Worm (Caenorhabditis elegans) whole organism, young adult: ENCODE results near the gene nhr-19.

ENCODE experiments used
- B0261.1 ChIP-seq: sonication (generic microtip); optimal IDR thresholded peaks from 2 replicates; lab custom pipeline; 2016; ENCODE audit warnings: mild to moderate bottlenecking, missing genetic modification characterization, moderate library complexity, missing compliant biosample characterization
- C17E4.6 ChIP-seq: fragments of 200-800 bp; sonication (Bioruptor generic); IDR thresholded peaks from 2 replicates; pipeline ENCODE4 v1.3.6; 2022; ENCODE audit warnings: missing genetic modification reagents, missing genetic modification characterization, missing compliant biosample characterization
- F22D6.2 ChIP-seq: sonication (generic microtip); optimal IDR thresholded peaks from 2 replicates; lab custom pipeline; 2016; ENCODE audit warnings: mild to moderate bottlenecking, missing genetic modification characterization, missing compliant biosample characterization
- K11D2.4 ChIP-seq: fragments of 200-800 bp; sonication (Bioruptor generic); IDR thresholded peaks from 2 replicates; pipeline ENCODE4 v1.3.6; 2022; ENCODE audit warnings: missing genetic modification reagents, missing genetic modification characterization, missing compliant biosample characterization
- Y53G8AR.9 ChIP-seq: fragments of 200-800 bp; sonication (Bioruptor generic); conservative IDR thresholded peaks from 2 replicates; pipeline ENCODE4 v1.3.6; 2022; ENCODE audit warnings: missing genetic modification reagents, missing genetic modification characterization, missing compliant biosample characterization
- ZK185.1 ChIP-seq: sonication (generic microtip); optimal IDR thresholded peaks from 2 replicates; lab custom pipeline; 2016; ENCODE audit warnings: mild to moderate bottlenecking, missing genetic modification characterization, missing compliant biosample characterization; ENCODE audit not compliant: poor library complexity, severe bottlenecking
- ama-1 ChIP-seq, 3 experiments: fragments of 150-350 bp in 1 of 3; sonication (generic microtip) in 2 of 3; optimal IDR thresholded peaks; 2 replicates each; lab custom pipeline; 2014 to 2018; ENCODE audit warnings: missing biosample characterization in 2 of 3, missing genetic modification characterization in 2 of 3, missing genetic modification reagents in 2 of 3
- atf-7 ChIP-seq: sonication (generic microtip); optimal IDR thresholded peaks from 2 replicates; lab custom pipeline; 2017; ENCODE audit warnings: mild to moderate bottlenecking, missing genetic modification characterization, missing compliant biosample characterization
- athp-1 ChIP-seq: sonication (generic microtip); optimal IDR thresholded peaks from 2 replicates; lab custom pipeline; 2017; ENCODE audit warnings: mild to moderate bottlenecking, missing genetic modification characterization, missing compliant biosample characterization
- attf-3 ChIP-seq: fragments of 200-800 bp; sonication (Bioruptor generic); conservative IDR thresholded peaks from 2 replicates; pipeline ENCODE4 v1.3.6; 2022; ENCODE audit warnings: missing genetic modification reagents, missing genetic modification characterization, missing compliant biosample characterization
- cebp-1 ChIP-seq, 2 experiments: fragments of 200-800 bp in 1 of 2; sonication (Bioruptor generic) in 1 of 2; sonication (generic microtip) in 1 of 2; IDR thresholded peaks in 1 of 2; optimal IDR thresholded peaks in 1 of 2; 2 replicates each; pipeline versions ENCODE4 v1.3.6 to Lab custom; 2017 to 2022; ENCODE audit warnings: missing compliant biosample characterization in 2 of 2, missing genetic modification characterization in 2 of 2, mild to moderate bottlenecking in 1 of 2, missing genetic modification reagents in 1 of 2, moderate library complexity in 1 of 2
- cebp-2 ChIP-seq: fragments of 200-800 bp; sonication (Bioruptor generic); IDR thresholded peaks from 2 replicates; pipeline ENCODE4 v1.3.6; 2022; ENCODE audit warnings: missing genetic modification characterization, missing compliant biosample characterization
- ceh-27 ChIP-seq: fragments of 200-800 bp; sonication (Bioruptor generic); optimal IDR thresholded peaks from 2 replicates; lab custom pipeline; 2018; ENCODE audit warnings: mild to moderate bottlenecking, missing genetic modification characterization, moderate library complexity, missing compliant biosample characterization
- ceh-79 ChIP-seq: sonication (generic microtip); optimal IDR thresholded peaks from 2 replicates; lab custom pipeline; 2017; ENCODE audit warnings: mild to moderate bottlenecking, missing genetic modification characterization, missing compliant biosample characterization
- chd-7 ChIP-seq: sonication (generic microtip); optimal IDR thresholded peaks from 2 replicates; lab custom pipeline; 2016; ENCODE audit warnings: mild to moderate bottlenecking, missing genetic modification characterization, moderate library complexity, missing compliant biosample characterization
- dox-1 ChIP-seq: fragments of 200-800 bp; sonication (Bioruptor generic); IDR thresholded peaks from 2 replicates; pipeline ENCODE4 v1.3.6; 2022; ENCODE audit warnings: missing genetic modification reagents, missing genetic modification characterization, missing compliant biosample characterization
- egl-44 ChIP-seq: fragments of 200-800 bp; sonication (Bioruptor generic); IDR thresholded peaks from 2 replicates; pipeline ENCODE4 v1.3.6; 2022; ENCODE audit warnings: missing genetic modification reagents, missing genetic modification characterization, missing compliant biosample characterization
- ets-4 ChIP-seq: fragments of 200-800 bp; sonication (Bioruptor generic); optimal IDR thresholded peaks from 2 replicates; lab custom pipeline; 2018; ENCODE audit warnings: mild to moderate bottlenecking, missing genetic modification characterization, missing compliant biosample characterization
- hlh-26 ChIP-seq: fragments of 200-800 bp; sonication (Bioruptor generic); conservative IDR thresholded peaks from 2 replicates; pipeline ENCODE4 v1.3.6; 2022; ENCODE audit warnings: missing genetic modification reagents, missing genetic modification characterization, missing compliant biosample characterization
- hmg-1.2 ChIP-seq: fragments of 200-800 bp; sonication (Bioruptor generic); IDR thresholded peaks from 2 replicates; pipeline ENCODE4 v1.3.6; 2022; ENCODE audit warnings: missing genetic modification reagents, missing genetic modification characterization, missing compliant biosample characterization
- let-607 ChIP-seq, 2 experiments: fragments of 200-800 bp in 1 of 2; sonication (Bioruptor generic) in 1 of 2; sonication (generic microtip) in 1 of 2; optimal IDR thresholded peaks; 2 replicates each; lab custom pipeline; 2016 to 2018; ENCODE audit warnings: mild to moderate bottlenecking in 2 of 2, missing compliant biosample characterization in 2 of 2, missing genetic modification characterization in 2 of 2, moderate library complexity in 2 of 2, missing genotype in 1 of 2
- lin-35 ChIP-seq, 3 experiments: fragments of 150-350 bp in 2 of 3; sonication (generic microtip) in 1 of 3; optimal IDR thresholded peaks; 2 replicates each; lab custom pipeline; 2014 to 2018; ENCODE audit warnings: missing biosample characterization in 3 of 3, missing genetic modification characterization in 3 of 3, missing genetic modification reagents in 3 of 3
- lin-40 ChIP-seq: sonication (generic microtip); optimal IDR thresholded peaks from 2 replicates; lab custom pipeline; 2016; ENCODE audit warnings: missing genetic modification characterization, mild to moderate bottlenecking, missing compliant biosample characterization, missing genotype, missing genetic modification reagents
- lin-54 ChIP-seq: fragments of 200-800 bp; sonication (Bioruptor generic); optimal IDR thresholded peaks from 2 replicates; lab custom pipeline; 2018; ENCODE audit warnings: mild to moderate bottlenecking, missing genetic modification characterization, missing compliant biosample characterization
- lsl-1 ChIP-seq: fragments of 200-800 bp; sonication (Bioruptor generic); optimal IDR thresholded peaks from 2 replicates; lab custom pipeline; 2018; ENCODE audit warnings: mild to moderate bottlenecking, missing genetic modification characterization, moderate library complexity, missing compliant biosample characterization
- madf-3 ChIP-seq: fragments of 200-800 bp; sonication (Bioruptor generic); IDR thresholded peaks from 2 replicates; pipeline ENCODE4 v1.3.6; 2022; ENCODE audit warnings: missing genetic modification reagents, missing genetic modification characterization, missing compliant biosample characterization
- madf-6 ChIP-seq: fragments of 200-800 bp; sonication (Bioruptor generic); IDR thresholded peaks from 2 replicates; pipeline ENCODE4 v1.3.6; 2022; ENCODE audit warnings: missing genetic modification reagents, missing genetic modification characterization, missing compliant biosample characterization
- nfyb-1 ChIP-seq: fragments of 200-800 bp; sonication (Bioruptor generic); IDR thresholded peaks from 2 replicates; pipeline ENCODE4 v1.3.6; 2022; ENCODE audit warnings: missing genetic modification reagents, missing genetic modification characterization, missing compliant biosample characterization
- nhr-27 ChIP-seq: fragments of 200-800 bp; sonication (Bioruptor generic); optimal IDR thresholded peaks from 2 replicates; lab custom pipeline; 2018; ENCODE audit warnings: mild to moderate bottlenecking, missing genetic modification characterization, moderate library complexity, missing compliant biosample characterization
- nhr-80 ChIP-seq: sonication (generic microtip); optimal IDR thresholded peaks from 2 replicates; lab custom pipeline; 2016; ENCODE audit warnings: missing genetic modification characterization, missing compliant biosample characterization
- repo-1 ChIP-seq: sonication (generic microtip); optimal IDR thresholded peaks from 2 replicates; lab custom pipeline; 2017; ENCODE audit warnings: mild to moderate bottlenecking, missing genetic modification characterization, missing compliant biosample characterization
- rpc-1 ChIP-seq, 2 experiments: fragments of 150-350 bp in 1 of 2; sonication (generic microtip) in 1 of 2; optimal IDR thresholded peaks; 2 replicates each; lab custom pipeline; 2014 to 2018; ENCODE audit warnings: missing biosample characterization in 1 of 2, missing genetic modification characterization in 1 of 2, missing genetic modification reagents in 1 of 2, missing genotype in 1 of 2
- sdz-38 ChIP-seq: sonication (generic microtip); optimal IDR thresholded peaks from 2 replicates; lab custom pipeline; 2016; ENCODE audit warnings: missing genotype, missing genetic modification characterization, missing compliant biosample characterization
- somi-1 ChIP-seq: fragments of 200-800 bp; sonication (Bioruptor generic); optimal IDR thresholded peaks from 2 replicates; lab custom pipeline; 2018; ENCODE audit warnings: mild to moderate bottlenecking, missing genetic modification characterization, missing compliant biosample characterization
- sptf-2 ChIP-seq: fragments of 200-800 bp; sonication (Bioruptor generic); optimal IDR thresholded peaks from 2 replicates; lab custom pipeline; 2018; ENCODE audit warnings: mild to moderate bottlenecking, missing genetic modification characterization, missing compliant biosample characterization
- tbp1 ChIP-seq: fragments of 200-800 bp; sonication (Bioruptor generic); optimal IDR thresholded peaks from 2 replicates; lab custom pipeline; 2018; ENCODE audit warnings: mild to moderate bottlenecking, missing genetic modification characterization, missing compliant biosample characterization
- xnd-1 ChIP-seq: sonication (generic microtip); optimal IDR thresholded peaks from 2 replicates; lab custom pipeline; 2016; ENCODE audit warnings: missing genotype, missing genetic modification reagents, missing genetic modification characterization, missing compliant biosample characterization
- ztf-22 ChIP-seq: fragments of 200-800 bp; sonication (Bioruptor generic); optimal IDR thresholded peaks from 2 replicates; lab custom pipeline; 2018; ENCODE audit warnings: mild to moderate bottlenecking, missing genetic modification characterization, moderate library complexity, missing compliant biosample characterization
- ztf-26 ChIP-seq: sonication (generic microtip); optimal IDR thresholded peaks from 2 replicates; lab custom pipeline; 2017; ENCODE audit warnings: missing genetic modification characterization, missing compliant biosample characterization

Gene nhr-19

ce11 chrII:9601069-9601468 lies 4.3 kb downstream of the nhr-19 start:
- TF ChIP-seq Y53G8AR.9 (GFP tag; lab: Robert Waterston, UW) (0 out of 2 replicates have a peak, but pooled peaks have one; percentile 23), atf-7 (tag; lab: Kevin White, UChicago) (peak; percentile 43), tbp1 (GFP tag; lab: Kevin White, UChicago) (peak; percentile 29), somi-1 (GFP tag; lab: Kevin White, UChicago) (peak; percentile 64), lin-35 (GFP tag; optimal IDR thresholded peaks at IDR 0.05; lab: Kevin White, UChicago) (peak in 1 of 3 experiments; percentile 11), ceh-27 (GFP tag; lab: Kevin White, UChicago) (no peak), let-607 (tag; optimal IDR thresholded peaks at IDR 0.05; lab: Kevin White, UChicago) (peak; percentile 74 to 83), sptf-2 (no peak), cebp-1 (GFP tag; IDR thresholded peaks at IDR 0.05; lab: Robert Waterston, UW) (no peak), cebp-1 (tag; optimal IDR thresholded peaks at IDR 0.05; lab: Kevin White, UChicago) (peak; percentile 33), F22D6.2 (tag; lab: Kevin White, UChicago) (peak; percentile 59), ets-4 (GFP tag; lab: Kevin White, UChicago) (peak; percentile 17), ztf-22 (GFP tag; lab: Kevin White, UChicago) (peak; percentile 26), ztf-26 (tag; lab: Kevin White, UChicago) (peak; percentile 50), dox-1 (0 out of 2 replicates have a peak, but pooled peaks have one; percentile 21), nhr-27 (tag; lab: Kevin White, UChicago) (no peak), hlh-26 (GFP tag; lab: Robert Waterston, UW) (no peak), chd-7 (tag; lab: Kevin White, UChicago) (peak; percentile 49), hmg-1.2 (GFP tag; lab: Robert Waterston, UW) (0 out of 2 replicates have a peak, but pooled peaks have one; percentile 15), ceh-79 (tag; lab: Kevin White, UChicago) (no peak), ama-1 (optimal IDR thresholded peaks at IDR 0.05; lab: Kevin White, UChicago) (peak; percentile 84), ama-1 (GFP tag; optimal IDR thresholded peaks at IDR 0.05; lab: Kevin White, UChicago) (no peak), C17E4.6 (GFP tag; lab: Robert Waterston, UW) (no peak), lin-54 (peak; percentile 9), egl-44 (GFP tag; lab: Robert Waterston, UW) (0 out of 2 replicates have a peak, but pooled peaks have one; percentile 42), nhr-80 (tag; lab: Kevin White, UChicago) (peak; percentile 83), cebp-2 (no peak), lin-40 (peak; percentile 58)

- no peak; the same call in 1 of the 2 replicates for TF ChIP-seq Y53G8AR.9 (GFP tag; lab: Robert Waterston, UW)
- TF ChIP-seq nhr-80 (tag; lab: Kevin White, UChicago) = peak; percentile 34
- no peak for TF ChIP-seq B0261.1
Observed at ce11 chrII:9600022-9600722, 5.2 kb downstream of the nhr-19 start.

- no peak for TF ChIP-seq C17E4.6 (GFP tag; lab: Robert Waterston, UW)
- TF ChIP-seq tbp1 (GFP tag; lab: Kevin White, UChicago) = no peak
- TF ChIP-seq xnd-1 (tag; lab: Kevin White, UChicago) = no peak
- peak; percentile 15 for TF ChIP-seq ZK185.1 (tag; lab: Kevin White, UChicago)
- TF ChIP-seq madf-3 (GFP tag; lab: Robert Waterston, UW) = 0 out of 2 replicates have a peak, but pooled peaks have one; percentile 29
- no peak for TF ChIP-seq sdz-38 (tag; lab: Kevin White, UChicago)
- peak; percentile 71; the same call in 1 of the 2 replicates for TF ChIP-seq nfyb-1 (GFP tag; lab: Robert Waterston, UW)
- TF ChIP-seq K11D2.4 (GFP tag; lab: Robert Waterston, UW) = 0 out of 2 replicates have a peak, but pooled peaks have one; percentile 27
- peak; percentile 55 for TF ChIP-seq repo-1 (tag; lab: Kevin White, UChicago)
- TF ChIP-seq cebp-1 (GFP tag; IDR thresholded peaks at IDR 0.05; lab: Robert Waterston, UW) = no peak; the same call in 1 of the 2 replicates
- TF ChIP-seq cebp-1 (tag; optimal IDR thresholded peaks at IDR 0.05; lab: Kevin White, UChicago) = peak; percentile 19
- no peak for TF ChIP-seq rpc-1 (optimal IDR thresholded peaks at IDR 0.05; lab: Kevin White, UChicago)
- TF ChIP-seq rpc-1 (tag; optimal IDR thresholded peaks at IDR 0.05; lab: Kevin White, UChicago) = no peak
- no peak for TF ChIP-seq lsl-1 (GFP tag; lab: Kevin White, UChicago)
- 0 out of 2 replicates have a peak, but pooled peaks have one; percentile 9 for TF ChIP-seq attf-3 (GFP tag; lab: Robert Waterston, UW)
- TF ChIP-seq athp-1 (tag; lab: Kevin White, UChicago) = peak; percentile 6
- TF ChIP-seq lin-35 (GFP tag; optimal IDR thresholded peaks at IDR 0.05; lab: Kevin White, UChicago) = peak in 1 of 3 experiments; percentile 44
- 0 out of 2 replicates have a peak, but pooled peaks have one; percentile 43 for TF ChIP-seq madf-6 (GFP tag; lab: Robert Waterston, UW)
- TF ChIP-seq let-607 (tag; optimal IDR thresholded peaks at IDR 0.05; lab: Kevin White, UChicago) = no peak
Observed at ce11 chrII:9597516-9598047, 7.7 kb downstream of the nhr-19 start, which contains the start of gene mrpl-53. Gene mrpl-53 (plus strand): TSS chrII:9597622.
